Worm (Caenorhabditis elegans): ENCODE data around the gene dcar-1.
A peak's percentile ranks its signal among the peaks of the same experiment; 100 is the strongest.

The dcar-1 gene

DNA sequence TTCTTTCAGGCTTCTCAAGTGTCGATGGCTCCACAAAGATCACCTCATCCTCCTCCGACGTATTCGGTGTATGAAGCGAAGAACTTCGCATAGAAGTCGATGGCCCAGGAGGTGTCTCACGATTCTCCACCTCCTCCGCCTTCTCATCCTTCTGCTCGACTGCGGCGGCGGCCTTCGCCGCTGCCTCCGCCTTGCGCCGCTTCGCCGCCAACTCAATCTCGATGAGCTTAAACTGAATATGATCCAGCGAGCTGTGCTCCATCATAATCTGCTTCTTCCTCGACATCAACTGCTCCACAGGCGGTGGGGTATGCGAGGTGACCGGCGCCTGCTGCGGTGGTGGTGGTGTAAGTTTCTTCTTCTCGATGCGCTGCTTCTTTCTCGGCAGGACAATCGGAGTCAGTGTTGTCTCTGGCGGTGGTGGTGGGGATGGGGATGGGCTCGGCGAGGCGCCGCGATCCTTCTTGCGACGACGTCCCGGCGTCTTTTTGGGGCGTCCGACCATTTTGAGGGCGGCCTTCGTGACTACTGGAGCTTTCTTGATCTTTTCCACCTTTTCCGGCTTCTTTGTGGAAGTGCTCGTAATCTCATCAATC, 33.9 kb downstream of the dcar-1 start:
- no peak for TF ChIP-seq unc-62 (GFP tag; optimal IDR thresholded peaks at IDR 0.05)
- TF ChIP-seq ama-1 (optimal IDR thresholded peaks at IDR 0.05): no peak
- TF ChIP-seq ama-1 (GFP tag; optimal IDR thresholded peaks at IDR 0.05): no peak
- peak; percentile 85 for TF ChIP-seq zfh-2 (GFP tag; conservative IDR thresholded peaks at IDR 0.05)
- TF ChIP-seq F37B4.10 (GFP tag; IDR thresholded peaks at IDR 0.05): 0 out of 2 replicates have a peak, but pooled peaks have one; percentile 23
- 0 out of 2 replicates have a peak, but pooled peaks have one; percentile 61 for TF ChIP-seq bed-1 (GFP tag; IDR thresholded peaks at IDR 0.05)
- no peak for TF ChIP-seq K11D2.4 (GFP tag; IDR thresholded peaks at IDR 0.05)
- TF ChIP-seq madf-3 (GFP tag; IDR thresholded peaks at IDR 0.05): 0 out of 2 replicates have a peak, but pooled peaks have one; percentile 9
- TF ChIP-seq nhr-80 (tag; optimal IDR thresholded peaks at IDR 0.05): no peak
- no peak for TF ChIP-seq hsf-1 (GFP tag; IDR thresholded peaks at IDR 0.05)
- no peak for TF ChIP-seq pbrm-1 (GFP tag; IDR thresholded peaks at IDR 0.05)
- TF ChIP-seq egrh-3 (GFP tag; IDR thresholded peaks at IDR 0.05): peak; percentile 74

DNA sequence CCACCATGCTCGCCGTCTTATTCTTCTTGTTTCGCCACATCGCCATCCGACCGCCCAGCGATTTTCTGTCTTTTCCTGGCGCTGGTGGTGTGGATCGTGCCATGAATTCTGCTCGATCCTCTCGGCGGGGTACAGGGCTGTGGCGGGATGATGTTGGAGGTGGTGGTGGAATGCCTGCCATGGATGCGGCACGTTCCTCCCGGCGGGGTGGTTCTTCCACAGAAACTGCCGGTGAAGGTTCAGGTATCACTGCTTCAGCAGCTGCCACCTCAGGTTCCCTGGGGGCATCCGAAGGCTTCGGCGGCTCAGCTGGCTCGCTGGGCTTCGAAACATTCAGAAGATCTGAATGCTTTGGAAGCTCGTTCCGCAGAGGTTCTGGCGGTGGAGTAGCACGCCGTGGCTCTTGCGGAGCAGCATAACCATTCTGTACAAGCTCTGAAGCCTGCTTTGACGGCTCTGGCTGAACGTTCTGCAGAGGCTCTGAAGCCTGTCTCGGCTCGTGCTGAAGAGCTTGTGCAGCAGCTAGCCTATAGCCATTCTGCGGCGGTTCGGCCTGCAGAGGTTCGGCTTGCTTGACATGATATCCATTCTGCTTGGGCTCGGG, 34.8 kb downstream of the dcar-1 start:
- TF ChIP-seq zfh-2 (GFP tag; conservative IDR thresholded peaks at IDR 0.05) (0 out of 2 replicates have a peak, but pooled peaks have one; percentile 6), egrh-3 (GFP tag; IDR thresholded peaks at IDR 0.05) (peak; percentile 69; the same call in 1 of the 2 replicates), ztf-22 (GFP tag; optimal IDR thresholded peaks at IDR 0.05) (no peak), F22D6.2 (tag; optimal IDR thresholded peaks at IDR 0.05) (no peak), pbrm-1 (GFP tag; IDR thresholded peaks at IDR 0.05) (no peak)

DNA sequence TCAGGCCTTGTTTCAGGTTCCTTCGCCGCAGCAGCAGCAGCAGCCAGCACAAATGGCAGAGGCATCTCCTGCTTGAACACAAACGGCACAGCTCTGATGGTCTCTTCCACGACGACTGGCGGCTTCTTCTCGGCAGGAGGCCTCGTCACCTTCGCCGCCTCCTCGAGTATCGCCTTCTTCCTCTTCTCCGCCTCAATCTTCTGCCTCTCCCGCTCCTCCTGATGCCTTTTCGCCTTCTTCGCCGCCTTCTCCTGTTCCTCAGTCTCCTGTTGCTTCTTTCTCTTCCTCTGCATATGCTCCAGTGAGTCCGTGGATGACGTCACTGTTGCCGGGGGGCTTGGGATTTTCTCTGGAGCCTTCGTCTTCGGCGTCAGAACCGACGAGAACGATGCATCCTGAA, 35.3 kb downstream of the dcar-1 start:
- TF ChIP-seq ztf-6 (GFP tag; IDR thresholded peaks at IDR 0.05) (no peak), F52B5.7 (tag; optimal IDR thresholded peaks at IDR 0.05) (no peak), ccch-3 (GFP tag; optimal IDR thresholded peaks at IDR 0.05) (no peak), zfh-2 (GFP tag; conservative IDR thresholded peaks at IDR 0.05) (0 out of 2 replicates have a peak, but pooled peaks have one; percentile 6), egrh-3 (GFP tag; IDR thresholded peaks at IDR 0.05) (peak; percentile 56; the same call in 1 of the 2 replicates), lin-26 (GFP tag; IDR thresholded peaks at IDR 0.05) (0 out of 2 replicates have a peak, but pooled peaks have one; percentile 12)

DNA sequence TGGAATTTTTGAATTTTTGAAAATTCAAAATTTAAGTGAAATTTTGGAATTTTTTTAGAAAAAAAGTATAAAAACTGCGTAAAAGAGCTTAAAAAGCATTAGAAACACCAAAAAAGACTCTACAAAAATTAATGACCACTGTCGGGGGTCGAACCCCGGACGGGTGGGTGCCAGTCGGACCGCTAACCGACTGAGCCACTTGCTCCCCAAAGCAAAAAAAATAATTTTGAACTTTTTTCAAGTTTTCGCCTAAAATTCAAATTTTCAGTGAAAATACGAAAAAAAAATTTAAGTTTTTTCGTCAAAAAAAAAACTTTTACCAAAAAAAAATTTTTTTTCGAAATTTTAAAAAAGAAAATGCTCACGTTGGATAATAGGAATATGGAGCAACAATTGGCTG, 37.1 kb downstream of the dcar-1 start:
- TF ChIP-seq lin-54 (GFP tag; optimal IDR thresholded peaks at IDR 0.05) (no peak), xnd-1 (tag; optimal IDR thresholded peaks at IDR 0.05) (no peak), zim-3 (tag; optimal IDR thresholded peaks at IDR 0.05) (no peak), F37B4.10 (GFP tag; IDR thresholded peaks at IDR 0.05) (no peak), tbp1 (GFP tag; optimal IDR thresholded peaks at IDR 0.05) (peak; percentile 73), rpc-1 (optimal IDR thresholded peaks at IDR 0.05) (no peak), rpc-1 (tag; optimal IDR thresholded peaks at IDR 0.05) (peak; percentile 63), F57A8.1 (GFP tag; optimal IDR thresholded peaks at IDR 0.05) (no peak), Y95B8A.8 (GFP tag; IDR thresholded peaks at IDR 0.05) (no peak)

DNA sequence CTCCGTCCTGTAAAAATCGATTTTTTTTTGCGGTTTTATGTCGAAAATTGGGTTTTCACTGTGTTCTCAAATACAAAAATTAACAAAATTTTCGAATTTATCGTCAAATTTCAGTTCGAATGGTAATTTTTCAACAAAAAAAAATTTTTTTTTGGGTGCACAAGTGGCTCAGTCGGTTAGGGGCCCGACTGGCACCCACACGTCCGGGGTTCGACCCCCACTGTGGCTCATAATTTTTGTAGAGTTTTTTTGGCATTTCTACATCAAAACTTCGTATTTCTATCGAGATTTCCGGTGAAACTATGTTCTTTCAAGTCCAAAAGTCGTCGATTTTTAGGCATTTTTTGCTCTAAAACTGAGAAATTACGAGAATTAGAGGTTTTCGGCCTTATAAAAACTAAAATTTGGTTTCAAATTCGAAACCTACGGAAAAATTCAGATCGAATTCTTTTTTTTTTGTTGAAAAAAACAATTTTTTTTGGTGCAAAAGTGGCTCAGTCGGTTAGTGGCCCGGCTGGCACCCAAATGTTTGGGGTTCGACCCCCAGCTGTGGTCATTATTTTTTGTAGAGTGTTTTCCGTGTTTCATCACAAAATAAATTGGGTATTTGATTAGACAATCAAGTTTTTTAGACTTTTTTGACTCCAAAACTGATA, 38.0 kb downstream of the dcar-1 start:
- TF ChIP-seq let-607 (tag; optimal IDR thresholded peaks at IDR 0.05): no peak
- no peak for TF ChIP-seq lir-1 (GFP tag; conservative IDR thresholded peaks at IDR 0.05)
- no peak for TF ChIP-seq athp-1 (tag; optimal IDR thresholded peaks at IDR 0.05)
- no peak for TF ChIP-seq ztf-6 (GFP tag; IDR thresholded peaks at IDR 0.05)
- TF ChIP-seq lsy-27 (tag; optimal IDR thresholded peaks at IDR 0.05; ENCODE audit: borderline replicate concordance, insufficient read depth): no peak
- no peak for TF ChIP-seq hsf-1 (GFP tag; IDR thresholded peaks at IDR 0.05)
- no peak for TF ChIP-seq sdz-38 (tag; optimal IDR thresholded peaks at IDR 0.05)
- TF ChIP-seq nhr-27 (tag; optimal IDR thresholded peaks at IDR 0.05): no peak
- no peak for TF ChIP-seq F57C9.4 (tag; optimal IDR thresholded peaks at IDR 0.05)
- no peak for TF ChIP-seq madf-10 (tag; optimal IDR thresholded peaks at IDR 0.05)
- no peak for TF ChIP-seq dox-1 (GFP tag; IDR thresholded peaks at IDR 0.05)
- TF ChIP-seq B0261.1 (tag; optimal IDR thresholded peaks at IDR 0.05): peak; percentile 32
- TF ChIP-seq lin-54 (GFP tag; optimal IDR thresholded peaks at IDR 0.05): no peak
- TF ChIP-seq attf-3 (GFP tag; conservative IDR thresholded peaks at IDR 0.05): no peak
- no peak for TF ChIP-seq xnd-1 (tag; optimal IDR thresholded peaks at IDR 0.05)
- no peak for TF ChIP-seq Y53F4B.3 (GFP tag; IDR thresholded peaks at IDR 0.05)
- TF ChIP-seq tbx-9 (tag; optimal IDR thresholded peaks at IDR 0.05; ENCODE audit: borderline replicate concordance): no peak
- no peak for TF ChIP-seq Y56A3A.18 (GFP tag; IDR thresholded peaks at IDR 0.05)
- peak; percentile 56 for TF ChIP-seq tbp1 (GFP tag; optimal IDR thresholded peaks at IDR 0.05)
